Worm (Caenorhabditis elegans): ENCODE results near the gene F25B4.4.

DNA sequence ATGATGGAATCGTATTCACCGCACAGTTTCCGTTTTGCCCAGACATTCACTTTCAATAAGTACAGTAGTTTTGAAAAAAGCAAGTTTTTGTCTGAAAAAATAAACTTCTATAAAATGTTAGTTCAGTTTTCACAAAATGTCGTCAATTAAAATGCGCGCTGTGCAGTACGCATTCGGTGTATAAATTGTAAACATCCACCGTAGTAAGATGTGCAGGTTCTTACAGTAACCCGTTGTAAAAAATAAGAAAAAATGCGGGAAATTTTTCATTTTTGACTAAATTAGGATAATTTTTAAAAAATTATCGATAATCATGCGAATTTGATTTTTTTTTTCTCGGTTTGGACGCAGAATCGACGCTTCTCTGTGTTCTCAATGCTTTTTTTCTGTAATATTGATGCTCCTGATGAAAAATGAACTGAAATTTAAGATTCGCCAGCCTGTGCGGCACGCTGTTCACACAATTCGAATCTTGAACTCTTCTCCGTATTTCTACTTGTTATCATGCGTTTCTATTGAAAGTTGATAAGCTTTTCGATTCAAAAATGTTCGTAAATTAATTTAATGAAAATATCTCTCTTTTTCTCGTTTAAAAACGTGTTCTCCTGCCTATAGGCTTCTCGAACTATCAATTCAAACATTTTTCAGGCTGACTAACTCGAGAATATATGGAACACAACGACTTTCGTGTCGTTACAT lies 32.7 kb downstream of the F25B4.4 start, which contains the start of gene rga-3:
- TF ChIP-seq ceh-16 (tag; optimal IDR thresholded peaks at IDR 0.05) (no peak), ama-1 (optimal IDR thresholded peaks at IDR 0.05) (no peak), snpc-4 (tag; optimal IDR thresholded peaks at IDR 0.05) (no peak), R02D3.7 (tag; optimal IDR thresholded peaks at IDR 0.05) (no peak), ceh-82 (tag; optimal IDR thresholded peaks at IDR 0.05) (no peak), nhr-77 (tag; optimal IDR thresholded peaks at IDR 0.05) (no peak), unc-39 (tag; optimal IDR thresholded peaks at IDR 0.05) (no peak), nhr-12 (tag; optimal IDR thresholded peaks at IDR 0.05) (no peak), ztf-11 (tag; optimal IDR thresholded peaks at IDR 0.05) (no peak), alr-1 (tag; optimal IDR thresholded peaks at IDR 0.05) (no peak), crh-2 (tag; optimal IDR thresholded peaks at IDR 0.05) (no peak), nhr-23 (tag; optimal IDR thresholded peaks at IDR 0.05) (no peak)

Measured in whole organism, L2 larva.